Fruit fly (Drosophila melanogaster) Kc167 (cell line): ENCODE measurements around the gene Shab.

Experiments
- Myc ChIP-seq: fragments of >200 bp; optimal IDR thresholded peaks from 2 replicates; lab custom pipeline; 2017; ENCODE audit warnings: missing external identifiers
- Sin3A ChIP-seq: fragments of >200 bp; optimal IDR thresholded peaks from 2 replicates; lab custom pipeline; 2018; ENCODE audit warnings: missing external identifiers
- h ChIP-seq: fragments of >200 bp; optimal IDR thresholded peaks from 3 replicates; lab custom pipeline; 2018; ENCODE audit warnings: missing external identifiers
- insv ChIP-seq: fragments of >200 bp; optimal IDR thresholded peaks from 3 replicates; lab custom pipeline; 2018; ENCODE audit warnings: missing external identifiers
- psq ChIP-seq: fragments of >200 bp; optimal IDR thresholded peaks from 2 replicates; lab custom pipeline; 2017; ENCODE audit warnings: missing external identifiers
- ttk ChIP-seq: sonication (Bioruptor generic); optimal IDR thresholded peaks from 2 replicates; lab custom pipeline; 2017; ENCODE audit warnings: missing external identifiers

Gene Shab

DNA sequence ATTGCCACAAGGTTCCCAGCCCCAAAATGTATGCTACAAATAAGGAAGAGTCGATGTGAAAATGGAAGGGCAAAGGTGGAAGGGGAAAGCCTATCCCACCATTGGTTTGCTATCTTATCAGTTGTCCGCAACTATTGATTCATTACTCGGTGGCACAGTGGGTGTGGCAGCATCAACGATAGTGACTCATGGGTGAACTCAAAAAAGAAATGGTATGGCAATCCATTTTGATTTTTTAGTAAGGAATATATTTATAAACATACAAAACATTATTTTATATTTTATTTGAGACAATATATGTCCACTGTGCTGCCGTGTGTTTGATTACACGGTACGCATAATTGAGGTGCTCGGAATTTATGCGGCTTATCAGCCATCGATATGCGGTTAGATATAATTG lies 28.3 kb downstream of the Shab start:
- TF ChIP-seq Sin3A = no peak
- TF ChIP-seq ttk (lab: Kevin White, UChicago) = no peak
- TF ChIP-seq Myc (lab: Kevin White, UChicago) = no peak
- TF ChIP-seq insv (lab: Kevin White, UChicago) = no peak
- no peak for TF ChIP-seq h (lab: Kevin White, UChicago)
- TF ChIP-seq psq (lab: Kevin White, UChicago) = no peak

- TF ChIP-seq Sin3A = no peak
- no peak for TF ChIP-seq h (lab: Kevin White, UChicago)
- no peak for TF ChIP-seq Myc (lab: Kevin White, UChicago)
- TF ChIP-seq ttk (lab: Kevin White, UChicago) = no peak
Observed at dm6 chr3L:2951518-2951917, 56.7 kb downstream of the Shab start, which contains the start of gene CG32846. CG32846 (minus strand) TSS chr3L:2951618.

dm6 chr3L:2960949-2961584 lies 66.2 kb downstream of the Shab start, which contains the start of the genes CG34025 and Or63a:
CG34025 (minus strand) TSS chr3L:2961049.
Or63a (plus strand) TSS chr3L:2961534.
- TF ChIP-seq Myc (lab: Kevin White, UChicago) (no peak), insv (lab: Kevin White, UChicago) (no peak), ttk (lab: Kevin White, UChicago) (no peak), psq (lab: Kevin White, UChicago) (no peak), Sin3A (no peak), h (lab: Kevin White, UChicago) (no peak)

dm6 chr3L:2980856-2981255 lies 86.0 kb downstream of the Shab start, which contains the start of gene CPT2:
CPT2 (plus strand) TSS chr3L:2981022.
- TF ChIP-seq insv (lab: Kevin White, UChicago) = no peak
- no peak for TF ChIP-seq ttk (lab: Kevin White, UChicago)
- no peak for TF ChIP-seq h (lab: Kevin White, UChicago)
- TF ChIP-seq Sin3A = no peak
- no peak for TF ChIP-seq Myc (lab: Kevin White, UChicago)
- no peak for TF ChIP-seq psq (lab: Kevin White, UChicago)

dm6 chr3L:2986302-2986701 lies 91.5 kb downstream of the Shab start:
- TF ChIP-seq psq (lab: Kevin White, UChicago) = no peak
- no peak for TF ChIP-seq ttk (lab: Kevin White, UChicago)
- no peak for TF ChIP-seq insv (lab: Kevin White, UChicago)
- no peak for TF ChIP-seq Myc (lab: Kevin White, UChicago)

DNA sequence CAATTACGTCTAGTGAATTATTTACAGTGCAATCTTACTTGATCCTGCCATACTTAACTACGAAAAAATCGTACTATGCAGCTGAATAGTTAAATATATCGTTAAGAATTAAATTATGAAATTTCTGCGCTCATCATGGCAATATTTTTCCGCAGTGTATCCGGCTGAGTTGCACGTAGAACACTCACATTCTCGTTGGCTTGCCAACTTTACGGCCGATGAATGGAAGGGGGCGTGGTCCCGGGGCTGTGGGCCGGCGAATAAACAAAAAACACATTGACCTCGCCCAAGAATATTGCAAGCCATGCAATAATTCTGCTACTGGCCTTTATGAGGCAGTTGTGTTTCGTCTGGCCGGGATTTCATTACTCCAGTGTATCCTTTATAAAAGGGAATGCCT lies 92.9 kb downstream of the Shab start:
- TF ChIP-seq psq (lab: Kevin White, UChicago) = no peak

- no peak for TF ChIP-seq Sin3A
- no peak for TF ChIP-seq ttk (lab: Kevin White, UChicago)
- TF ChIP-seq Myc (lab: Kevin White, UChicago) = no peak
- TF ChIP-seq insv (lab: Kevin White, UChicago) = no peak
- TF ChIP-seq h (lab: Kevin White, UChicago) = no peak
- no peak for TF ChIP-seq psq (lab: Kevin White, UChicago)
Observed at dm6 chr3L:2994872-2995271, 100.1 kb downstream of the Shab start, which contains the start of gene CG2113. CG2113 (plus strand) TSS chr3L:2995172.

DNA sequence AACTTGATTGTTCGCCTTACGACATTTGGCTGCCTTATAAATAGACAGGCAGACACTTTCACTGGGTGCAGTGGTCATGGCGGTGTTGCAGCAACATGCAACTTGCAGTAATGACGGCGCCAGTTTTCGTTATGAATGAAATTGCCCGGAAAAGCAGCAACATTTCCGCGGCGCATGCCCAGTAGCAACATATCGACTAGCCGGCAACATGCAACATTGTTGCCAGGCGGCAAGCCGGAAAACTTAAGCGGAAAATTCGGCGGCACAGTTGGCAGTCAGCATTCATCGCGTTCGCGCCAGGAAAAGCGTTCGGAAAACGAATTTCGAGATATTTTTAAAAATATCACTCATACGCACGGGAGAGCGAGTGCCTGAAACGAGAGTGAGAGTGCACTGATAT lies 106.6 kb downstream of the Shab start, which contains the start of gene FMRFaR:
Gene FMRFaR, plus strand, starts transcription at position 272 of the 400 bp plus-strand sequence.
- TF ChIP-seq psq (lab: Kevin White, UChicago) = no peak
- no peak for TF ChIP-seq ttk (lab: Kevin White, UChicago)
- no peak for TF ChIP-seq Sin3A
- no peak for TF ChIP-seq Myc (lab: Kevin White, UChicago)
- no peak for TF ChIP-seq h (lab: Kevin White, UChicago)
- no peak for TF ChIP-seq insv (lab: Kevin White, UChicago)
